Fruit fly (Drosophila melanogaster): Measurements from ENCODE around the gene CG43373.

The CG43373 gene

DNA sequence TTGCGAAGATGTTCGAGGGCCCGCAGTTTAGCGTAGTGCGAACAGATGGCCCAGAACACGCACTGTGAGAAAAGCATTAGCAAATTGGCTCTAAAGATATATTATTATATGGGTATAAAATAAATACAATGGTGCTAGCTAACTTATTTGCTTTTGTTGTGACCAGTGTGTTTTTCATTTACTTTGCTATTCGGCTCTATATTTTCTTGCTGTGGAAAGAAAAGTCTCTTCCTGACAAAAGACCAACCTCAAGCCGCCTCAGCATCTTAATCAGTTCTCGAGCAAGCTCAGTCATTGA lies 52.6 kb downstream of the CG43373 start:
- no peak for TF ChIP-seq HmgZ (tag; optimal IDR thresholded peaks at IDR 0.05)
- 0 out of 2 replicates have a peak, but pooled peaks have one; percentile 5 for TF ChIP-seq lmd (GFP tag; IDR thresholded peaks at IDR 0.05)
- TF ChIP-seq Vsx1 (GFP tag; optimal IDR thresholded peaks at IDR 0.05), result no peak
- TF ChIP-seq croc (GFP tag; conservative IDR thresholded peaks at IDR 0.05), result no peak
- TF ChIP-seq Nf-YC (tag; optimal IDR thresholded peaks at IDR 0.05), result no peak
- no peak for TF ChIP-seq Gug (GFP tag; IDR thresholded peaks at IDR 0.05)
- no peak for TF ChIP-seq tin (GFP tag; optimal IDR thresholded peaks at IDR 0.05)
- no peak for TF ChIP-seq Dek (tag; optimal IDR thresholded peaks at IDR 0.05)
- peak; percentile 47 for TF ChIP-seq corto (GFP tag; optimal IDR thresholded peaks at IDR 0.05)
- no peak for TF ChIP-seq peb (GFP tag; IDR thresholded peaks at IDR 0.05)
- no peak for TF ChIP-seq D19B (GFP tag; optimal IDR thresholded peaks at IDR 0.05)
- TF ChIP-seq cas (GFP tag; IDR thresholded peaks at IDR 0.05), result no peak
- TF ChIP-seq CG2120 (GFP tag; optimal IDR thresholded peaks at IDR 0.05), result no peak
- no peak for TF ChIP-seq slou (GFP tag; optimal IDR thresholded peaks at IDR 0.05)
- no peak for TF ChIP-seq ftz-f1 (GFP tag; optimal IDR thresholded peaks at IDR 0.05)
- peak; percentile 79 for TF ChIP-seq lbe (GFP tag; optimal IDR thresholded peaks at IDR 0.05)
- TF ChIP-seq dmrt99B (tag; optimal IDR thresholded peaks at IDR 0.05), result no peak
- TF ChIP-seq sna (GFP tag; IDR thresholded peaks at IDR 0.05; ENCODE audit: partially characterized antibody), result no peak
- TF ChIP-seq CG4820 (GFP tag; optimal IDR thresholded peaks at IDR 0.05), result no peak
- no peak for TF ChIP-seq CG9727 (GFP tag; optimal IDR thresholded peaks at IDR 0.05)
- no peak for TF ChIP-seq Adf1 (GFP tag; IDR thresholded peaks at IDR 0.05)
- no peak for TF ChIP-seq CG17912 (GFP tag; optimal IDR thresholded peaks at IDR 0.05)
- no peak for TF ChIP-seq Hr3 (GFP tag; optimal IDR thresholded peaks at IDR 0.05)
- TF ChIP-seq slp2 (GFP tag; optimal IDR thresholded peaks at IDR 0.05), result no peak
- peak; percentile 56 for TF ChIP-seq nom (GFP tag; optimal IDR thresholded peaks at IDR 0.05)
- TF ChIP-seq CTCF (GFP tag; optimal IDR thresholded peaks at IDR 0.05), result no peak
- no peak for TF ChIP-seq CG13287 (GFP tag; IDR thresholded peaks at IDR 0.05; ENCODE audit: partially characterized antibody)
- no peak for TF ChIP-seq vnd (GFP tag; IDR thresholded peaks at IDR 0.05; ENCODE audit: partially characterized antibody)
- TF ChIP-seq bcd (GFP tag; optimal IDR thresholded peaks at IDR 0.05), result no peak
- no peak for TF ChIP-seq Antp (GFP tag; optimal IDR thresholded peaks at IDR 0.05)
- no peak for TF ChIP-seq CG3838 (GFP tag; optimal IDR thresholded peaks at IDR 0.05)
- TF ChIP-seq salm (tag; optimal IDR thresholded peaks at IDR 0.05), result no peak
- TF ChIP-seq crol (GFP tag; IDR thresholded peaks at IDR 0.05), result no peak
- no peak for TF ChIP-seq al (GFP tag; IDR thresholded peaks at IDR 0.05)
- TF ChIP-seq Ets97D (GFP tag; optimal IDR thresholded peaks at IDR 0.05), result no peak
- no peak for TF ChIP-seq wek (GFP tag; optimal IDR thresholded peaks at IDR 0.05)
- peak; percentile 17 for TF ChIP-seq gem (tag; optimal IDR thresholded peaks at IDR 0.05)
- TF ChIP-seq sd (tag; optimal IDR thresholded peaks at IDR 0.05), result no peak
- TF ChIP-seq CG9932 (GFP tag; IDR thresholded peaks at IDR 0.05), result no peak
- TF ChIP-seq CG12299 (tag; optimal IDR thresholded peaks at IDR 0.05), result no peak
- no peak for TF ChIP-seq pnt (GFP tag; optimal IDR thresholded peaks at IDR 0.05)
- no peak for TF ChIP-seq Hsf (GFP tag; optimal IDR thresholded peaks at IDR 0.05)
- no peak for TF ChIP-seq CG9609 (GFP tag; optimal IDR thresholded peaks at IDR 0.05)
- TF ChIP-seq zen (tag; optimal IDR thresholded peaks at IDR 0.05), result no peak
- no peak for TF ChIP-seq CG15696 (tag; optimal IDR thresholded peaks at IDR 0.05)
- TF ChIP-seq CG9215 (GFP tag; IDR thresholded peaks at IDR 0.05), result no peak
- TF ChIP-seq Ets65A (GFP tag), result no peak
- TF ChIP-seq bsh (GFP tag; optimal IDR thresholded peaks at IDR 0.05), result peak in 1 of 2 experiments; percentile 59
- TF ChIP-seq row (GFP tag; IDR thresholded peaks at IDR 0.05), result peak; percentile 17; the same call in 1 of the 3 replicates
- no peak for TF ChIP-seq CG14860 (GFP tag; IDR thresholded peaks at IDR 0.05; ENCODE audit: partially characterized antibody)
- no peak for TF ChIP-seq CG34224 (GFP tag; IDR thresholded peaks at IDR 0.05; ENCODE audit: partially characterized antibody)
- TF ChIP-seq CG7987 (GFP tag; optimal IDR thresholded peaks at IDR 0.05), result no peak
